Worm (Caenorhabditis elegans) whole organism, L4 larva: Measurements from ENCODE around the gene C27D8.2.
"Not testable (repeated sequence)": the region's sequence is repeated elsewhere in the genome, so short reads cannot be mapped to it uniquely, and the experiment has no call there.

Source experiments
- D1046.2 ChIP-seq: fragments of 200-800 bp; sonication (Bioruptor generic); IDR thresholded peaks from 2 replicates; pipeline ENCODE4 v1.3.6; 2022; ENCODE audit warnings: missing genetic modification characterization, missing compliant biosample characterization
- F37D6.2 ChIP-seq: sonication (generic microtip); optimal IDR thresholded peaks from 2 replicates; lab custom pipeline; 2016; ENCODE audit warnings: mild to moderate bottlenecking, missing genetic modification characterization, missing compliant biosample characterization
- T20F7.1 ChIP-seq: fragments of 200-800 bp; sonication (Bioruptor generic); optimal IDR thresholded peaks from 2 replicates; lab custom pipeline; 2018; ENCODE audit warnings: mild to moderate bottlenecking, missing genetic modification characterization, missing compliant biosample characterization
- Y105C5A.15 ChIP-seq: fragments of 200-800 bp; sonication (Bioruptor generic); IDR thresholded peaks from 2 replicates; pipeline ENCODE4 v1.3.6; 2022; ENCODE audit warnings: missing genetic modification characterization, missing compliant biosample characterization
- aha-1 ChIP-seq: fragments of 150-350 bp; peaks from one replicate; lab custom pipeline; 2014; ENCODE audit warnings: missing biosample characterization, missing genetic modification characterization
- arid-1 ChIP-seq: fragments of 200-800 bp; sonication (Bioruptor generic); conservative IDR thresholded peaks from 2 replicates; pipeline ENCODE4 v1.3.6; 2022; ENCODE audit warnings: missing genetic modification reagents, missing genetic modification characterization, missing compliant biosample characterization
- ceh-62 ChIP-seq: sonication (generic microtip); optimal IDR thresholded peaks from 2 replicates; lab custom pipeline; 2017; ENCODE audit warnings: missing biosample characterization, missing genetic modification characterization
- daf-12 ChIP-seq: fragments of 150-350 bp; optimal IDR thresholded peaks from 2 replicates; lab custom pipeline; 2014; ENCODE audit warnings: missing biosample characterization, missing genetic modification reagents, missing genetic modification characterization
- daf-16 ChIP-seq, 3 experiments: sonication (generic microtip); optimal IDR thresholded peaks; 2 replicates each; lab custom pipeline; 2016 to 2017; ENCODE audit warnings: missing genetic modification characterization in 3 of 3, missing genetic modification reagents in 3 of 3, mild to moderate bottlenecking in 2 of 3, missing compliant biosample characterization in 2 of 3, missing biosample characterization in 1 of 3, moderate library complexity in 1 of 3
- daf-8 ChIP-seq: fragments of 200-800 bp; sonication (Bioruptor generic); IDR thresholded peaks from 2 replicates; pipeline ENCODE4 v1.3.6; 2022; ENCODE audit warnings: missing genetic modification characterization, missing compliant biosample characterization
- dpl-1 ChIP-seq: fragments of 150-350 bp; optimal IDR thresholded peaks from 2 replicates; lab custom pipeline; 2014; ENCODE audit warnings: missing biosample characterization, missing genetic modification reagents, missing genetic modification characterization
- fos-1 ChIP-seq: fragments of 150-350 bp; optimal IDR thresholded peaks from 2 replicates; lab custom pipeline; 2014; ENCODE audit warnings: missing biosample characterization, missing genetic modification characterization
- hlh-11 ChIP-seq: fragments of 200-800 bp; sonication (Bioruptor generic); optimal IDR thresholded peaks from 2 replicates; lab custom pipeline; 2018; ENCODE audit warnings: mild to moderate bottlenecking, missing genetic modification characterization, missing compliant biosample characterization
- jun-1 ChIP-seq: fragments of 150-350 bp; optimal IDR thresholded peaks from 2 replicates; lab custom pipeline; 2014; ENCODE audit warnings: missing biosample characterization, missing genetic modification reagents, missing genetic modification characterization
- lim-7 ChIP-seq: fragments of 200-800 bp; sonication (Bioruptor generic); IDR thresholded peaks from 2 replicates; pipeline ENCODE4 v1.3.6; 2022; ENCODE audit warnings: missing genetic modification characterization, missing compliant biosample characterization
- lin-39 ChIP-seq: fragments of 150-350 bp; optimal IDR thresholded peaks from 2 replicates; lab custom pipeline; 2014; ENCODE audit warnings: missing biosample characterization, missing genetic modification reagents, missing genetic modification characterization
- lir-3 ChIP-seq: sonication (generic microtip); optimal IDR thresholded peaks from 2 replicates; lab custom pipeline; 2016; ENCODE audit warnings: mild to moderate bottlenecking, missing genetic modification characterization, missing compliant biosample characterization
- lsy-2 ChIP-seq, 2 experiments: fragments of 150-350 bp in 1 of 2; sonication (generic microtip) in 1 of 2; optimal IDR thresholded peaks; 2 replicates each; lab custom pipeline; 2014 to 2017; ENCODE audit warnings: missing biosample characterization in 2 of 2, missing genetic modification characterization in 2 of 2
- mdl-1 ChIP-seq, 2 experiments: fragments of 150-350 bp in 1 of 2; sonication (generic microtip) in 1 of 2; optimal IDR thresholded peaks; 2 replicates each; lab custom pipeline; 2014 to 2017; ENCODE audit warnings: missing biosample characterization in 2 of 2, missing genetic modification characterization in 2 of 2
- mep-1 ChIP-seq: fragments of 150-350 bp; sonication (generic microtip); optimal IDR thresholded peaks from 3 replicates; lab custom pipeline; 2014; ENCODE audit warnings: missing biosample characterization, missing genetic modification characterization
- mxl-3 ChIP-seq: fragments of 200-800 bp; sonication (Bioruptor generic); optimal IDR thresholded peaks from 2 replicates; lab custom pipeline; 2018; ENCODE audit warnings: mild to moderate bottlenecking, missing genetic modification characterization, missing compliant biosample characterization
- nhr-25 ChIP-seq: sonication (generic microtip); optimal IDR thresholded peaks from 2 replicates; lab custom pipeline; 2017; ENCODE audit warnings: missing genetic modification characterization, mild to moderate bottlenecking, missing compliant biosample characterization, antibody characterized with exemption, moderate library complexity, borderline replicate concordance; ENCODE audit not compliant: insufficient read depth
- nhr-28 ChIP-seq: fragments of 150-350 bp; optimal IDR thresholded peaks from 2 replicates; lab custom pipeline; 2014; ENCODE audit warnings: missing biosample characterization, missing genetic modification characterization
- spr-1 ChIP-seq: sonication (generic microtip); optimal IDR thresholded peaks from 2 replicates; lab custom pipeline; 2016; ENCODE audit warnings: mild to moderate bottlenecking, missing genetic modification characterization, missing compliant biosample characterization
- spr-3 ChIP-seq: fragments of 200-800 bp; sonication (Bioruptor generic); optimal IDR thresholded peaks from 2 replicates; lab custom pipeline; 2018; ENCODE audit warnings: mild to moderate bottlenecking, missing genetic modification characterization, missing compliant biosample characterization
- unc-39 ChIP-seq: sonication (generic microtip); optimal IDR thresholded peaks from 2 replicates; lab custom pipeline; 2017; ENCODE audit warnings: missing biosample characterization, missing genetic modification characterization
- unc-62 ChIP-seq, 3 experiments: fragments of 150-350 bp in 1 of 3; sonication (generic microtip); optimal IDR thresholded peaks in 2 of 3; peaks in 1 of 3; 1 replicate in 1 of 3; 2 replicates in 2 of 3; lab custom pipeline; 2014 to 2017; ENCODE audit warnings: missing biosample characterization in 3 of 3, missing genetic modification characterization in 3 of 3, missing genetic modification reagents in 3 of 3, missing genotype in 1 of 3
- vab-7 ChIP-seq: fragments of 200-800 bp; sonication (Bioruptor generic); IDR thresholded peaks from 2 replicates; pipeline ENCODE4 v1.3.6; 2022; ENCODE audit warnings: missing genetic modification reagents, missing genetic modification characterization, missing compliant biosample characterization
- zfp-2 ChIP-seq: sonication (generic microtip); optimal IDR thresholded peaks from 2 replicates; lab custom pipeline; 2016; ENCODE audit warnings: mild to moderate bottlenecking, missing genetic modification characterization, missing compliant biosample characterization
- zfp-3 ChIP-seq: fragments of 200-800 bp; sonication (Bioruptor generic); conservative IDR thresholded peaks from 2 replicates; pipeline ENCODE4 v1.3.6; 2022; ENCODE audit warnings: missing genetic modification reagents, missing genetic modification characterization, missing compliant biosample characterization
- ztf-11 ChIP-seq: fragments of 150-350 bp; optimal IDR thresholded peaks from 2 replicates; lab custom pipeline; 2014; ENCODE audit warnings: missing biosample characterization, missing genetic modification characterization
- ztf-7 ChIP-seq: fragments of 150-350 bp; optimal IDR thresholded peaks from 2 replicates; lab custom pipeline; 2014; ENCODE audit warnings: missing biosample characterization, missing genetic modification characterization

Gene C27D8.2

ce11 chrIV:12710996-12711395, at the start of gene C27D8.2:
Gene C27D8.2 (plus strand): TSS chrIV:12711217.
- TF ChIP-seq hlh-11 (tag; lab: Kevin White, UChicago) (peak; percentile 44), fos-1 (no peak), lin-39 (tag; lab: Kevin White, UChicago) (no peak), mdl-1 (tag; optimal IDR thresholded peaks at IDR 0.05; lab: Kevin White, UChicago) (peak; percentile 12 to 86), nhr-28 (tag; lab: Kevin White, UChicago) (peak; percentile 85), ceh-62 (tag; lab: Kevin White, UChicago) (no peak), mxl-3 (GFP tag; lab: Kevin White, UChicago) (peak; percentile 92)

- TF ChIP-seq ztf-11 (tag; lab: Kevin White, UChicago), result no peak
- TF ChIP-seq ztf-7 (tag; lab: Kevin White, UChicago), result no peak
- no peak for TF ChIP-seq jun-1 (tag; lab: Kevin White, UChicago)
- no peak for TF ChIP-seq nhr-28 (tag; lab: Kevin White, UChicago)
- no peak for TF ChIP-seq zfp-2 (tag; lab: Kevin White, UChicago)
- no peak for TF ChIP-seq daf-12 (tag; lab: Kevin White, UChicago)
- TF ChIP-seq T20F7.1, result no peak
- TF ChIP-seq mep-1 (tag; lab: Kevin White, UChicago), result no peak
- TF ChIP-seq D1046.2 (GFP tag; lab: Robert Waterston, UW), result no peak
- no peak for TF ChIP-seq vab-7
- TF ChIP-seq daf-8, result no peak
- no peak for TF ChIP-seq spr-3
- TF ChIP-seq arid-1 (GFP tag; lab: Robert Waterston, UW), result no peak
- TF ChIP-seq Y105C5A.15 (GFP tag; lab: Robert Waterston, UW), result no peak
- no peak for TF ChIP-seq zfp-3 (GFP tag; lab: Robert Waterston, UW)
- TF ChIP-seq spr-1 (tag; lab: Kevin White, UChicago), result no peak
- no peak for TF ChIP-seq F37D6.2 (tag; lab: Kevin White, UChicago)
- TF ChIP-seq nhr-25 (tag; lab: Kevin White, UChicago), result no peak
Observed at ce11 chrIV:12674700-12675099, 36.3 kb upstream of the C27D8.2 start, which contains the start of gene T23B5.4. Gene T23B5.4 (plus strand): TSS chrIV:12675000.

- TF ChIP-seq lir-3 (tag; lab: Kevin White, UChicago); unc-39 (tag; lab: Kevin White, UChicago); Y105C5A.15 (GFP tag; lab: Robert Waterston, UW): not testable (repeated sequence)
- TF ChIP-seq, all 104 proteins: peak for 0; not testable (repeated sequence) for 104
Observed at ce11 chrIV:12677137-12677536, 33.9 kb upstream of the C27D8.2 start, which contains the start of gene T23B5.6. Gene T23B5.6 (minus strand): TSS chrIV:12677237.

ce11 chrIV:12684341-12684740, 26.7 kb upstream of the C27D8.2 start, which contains the start of gene prmt-9:
Gene prmt-9 (minus strand): TSS chrIV:12684378.
- TF ChIP-seq mdl-1 (tag; optimal IDR thresholded peaks at IDR 0.05; lab: Kevin White, UChicago), result no peak
- TF ChIP-seq lsy-2 (tag; optimal IDR thresholded peaks at IDR 0.05; lab: Kevin White, UChicago), result peak in 1 of 2 experiments; percentile 16
- peak; percentile 68 for TF ChIP-seq dpl-1
- no peak for TF ChIP-seq daf-16 (GFP tag; optimal IDR thresholded peaks at IDR 0.05; lab: Kevin White, UChicago)
- no peak for TF ChIP-seq daf-16 (tag; optimal IDR thresholded peaks at IDR 0.05; lab: Kevin White, UChicago)

- TF ChIP-seq aha-1 (tag; lab: Kevin White, UChicago) (peak; percentile 16), lim-7 (GFP tag; lab: Robert Waterston, UW) (no peak), unc-62 (GFP tag; optimal IDR thresholded peaks at IDR 0.05 in 1 of 2; lab: Kevin White, UChicago) (peak in 1 of 2 experiments; percentile 11), unc-62 (tag; optimal IDR thresholded peaks at IDR 0.05; lab: Kevin White, UChicago) (no peak)
Observed at ce11 chrIV:12684826-12685594, 26.0 kb upstream of the C27D8.2 start.
